Fruit fly (Drosophila melanogaster) whole organism, wandering third instar larva: ENCODE measurements around the gene CG42779.
A peak's percentile ranks its signal among the peaks of the same experiment; 100 is the strongest.

Experiments
- Abd-B ChIP-seq: fragments of >200 bp; optimal IDR thresholded peaks from 2 replicates; lab custom pipeline; 2017; ENCODE audit warnings: missing biosample characterization, missing genetic modification characterization
- CG32264 ChIP-seq: fragments of 200-800 bp; sonication (Bioruptor generic); optimal IDR thresholded peaks from 2 replicates; lab custom pipeline; 2016; ENCODE audit warnings: missing biosample characterization, missing genetic modification characterization
- CG9705 ChIP-seq: fragments of 200-800 bp; sonication (Bioruptor generic); optimal IDR thresholded peaks from 2 replicates; lab custom pipeline; 2018; ENCODE audit warnings: missing biosample characterization, mild to moderate bottlenecking, missing genetic modification characterization
- CrebA ChIP-seq: fragments of 200-800 bp; sonication (Bioruptor generic); optimal IDR thresholded peaks from 2 replicates; lab custom pipeline; 2016; ENCODE audit warnings: missing biosample characterization, mild to moderate bottlenecking, missing genetic modification characterization, borderline replicate concordance
- GATAd ChIP-seq: sonication (Bioruptor generic); optimal IDR thresholded peaks from 2 replicates; lab custom pipeline; 2016; ENCODE audit warnings: missing biosample characterization, missing genetic modification characterization
- HLH106 ChIP-seq: fragments of 200-800 bp; optimal IDR thresholded peaks from 3 replicates; lab custom pipeline; 2019; ENCODE audit warnings: missing biosample characterization, mild to moderate bottlenecking, missing genetic modification characterization, moderate library complexity
- Hnf4 ChIP-seq: fragments of 200-800 bp; sonication (Bioruptor generic); optimal IDR thresholded peaks from 2 replicates; lab custom pipeline; 2016; ENCODE audit warnings: missing biosample characterization, mild to moderate bottlenecking, missing genetic modification characterization
- Hr78 ChIP-seq: fragments of >200 bp; optimal IDR thresholded peaks from 2 replicates; lab custom pipeline; 2017; ENCODE audit warnings: missing biosample characterization, missing genetic modification characterization
- Hr83 ChIP-seq: fragments of 200-300 bp; sonication (Bioruptor generic); optimal IDR thresholded peaks from 2 replicates; lab custom pipeline; 2016; ENCODE audit warnings: missing biosample characterization, mild to moderate bottlenecking, missing genetic modification characterization, moderate library complexity; ENCODE audit not compliant: poor library complexity, severe bottlenecking
- Jra ChIP-seq: sonication (Bioruptor generic); optimal IDR thresholded peaks from 2 replicates; lab custom pipeline; 2016; ENCODE audit warnings: missing biosample characterization, missing genetic modification characterization
- Mio ChIP-seq: sonication (Bioruptor generic); optimal IDR thresholded peaks from 2 replicates; lab custom pipeline; 2016; ENCODE audit warnings: missing biosample characterization, missing genetic modification characterization
- Myc ChIP-seq: fragments of >200 bp; optimal IDR thresholded peaks from 2 replicates; lab custom pipeline; 2017
- N ChIP-seq: fragments of >200 bp; optimal IDR thresholded peaks from 2 replicates; lab custom pipeline; 2018; ENCODE audit warnings: missing biosample characterization, missing external identifiers, missing genetic modification characterization
- OdsH ChIP-seq: fragments of 200-800 bp; sonication (Bioruptor generic); optimal IDR thresholded peaks from 2 replicates; lab custom pipeline; 2016; ENCODE audit warnings: missing biosample characterization, mild to moderate bottlenecking, missing genetic modification characterization
- Rel ChIP-seq, 2 experiments: fragments of 200-800 bp; sonication (Bioruptor generic) in 1 of 2; optimal IDR thresholded peaks; 2 replicates in 1 of 2; 3 replicates in 1 of 2; lab custom pipeline; 2016 to 2019; ENCODE audit warnings: mild to moderate bottlenecking in 2 of 2, missing biosample characterization in 2 of 2, missing genetic modification characterization in 2 of 2, moderate library complexity in 1 of 2
- Vsx2 ChIP-seq: fragments of 200-300, 225-300 bp; sonication (Bioruptor generic); optimal IDR thresholded peaks from 2 replicates; lab custom pipeline; 2018; ENCODE audit warnings: missing biosample characterization, missing genetic modification characterization; ENCODE audit not compliant: partially characterized antibody
- br ChIP-seq: fragments of 200-800 bp; sonication (Bioruptor generic); optimal IDR thresholded peaks from 2 replicates; lab custom pipeline; 2016; ENCODE audit warnings: missing biosample characterization, missing genetic modification characterization
- brk ChIP-seq: fragments of 200-800 bp; sonication (Bioruptor generic); optimal IDR thresholded peaks from 2 replicates; lab custom pipeline; 2016; ENCODE audit warnings: missing biosample characterization, mild to moderate bottlenecking, missing genetic modification characterization
- dmrt93B ChIP-seq: fragments of 200-800 bp; sonication (Bioruptor generic); optimal IDR thresholded peaks from 2 replicates; lab custom pipeline; 2018; ENCODE audit warnings: missing biosample characterization, mild to moderate bottlenecking, missing genetic modification characterization
- dsf ChIP-seq: sonication (Bioruptor generic); optimal IDR thresholded peaks from 2 replicates; lab custom pipeline; 2016; ENCODE audit warnings: missing biosample characterization, missing genetic modification characterization, borderline replicate concordance
- foxo ChIP-seq, 2 experiments: fragments of 200-800 bp; sonication (Bioruptor generic); optimal IDR thresholded peaks; 2 replicates in 1 of 2; 3 replicates in 1 of 2; lab custom pipeline; 2016 to 2017; ENCODE audit warnings: missing biosample characterization in 2 of 2, missing genetic modification characterization in 2 of 2
- h ChIP-seq: fragments of 200-800 bp; sonication (Bioruptor generic); optimal IDR thresholded peaks from 3 replicates; lab custom pipeline; 2016; ENCODE audit warnings: missing biosample characterization, mild to moderate bottlenecking, missing genetic modification characterization
- lola ChIP-seq: fragments of >200 bp; optimal IDR thresholded peaks from 2 replicates; lab custom pipeline; 2017; ENCODE audit warnings: missing biosample characterization, missing genetic modification characterization
- pan ChIP-seq: fragments of >200 bp; optimal IDR thresholded peaks from 2 replicates; lab custom pipeline; 2017
- psq ChIP-seq: fragments of 200-800 bp; sonication (Bioruptor generic); optimal IDR thresholded peaks from 3 replicates; lab custom pipeline; 2017; ENCODE audit warnings: missing biosample characterization, mild to moderate bottlenecking, missing genetic modification characterization, moderate library complexity
- rgr ChIP-seq: fragments of 200-800 bp; sonication (Bioruptor generic); optimal IDR thresholded peaks from 3 replicates; lab custom pipeline; 2016; ENCODE audit warnings: missing biosample characterization, mild to moderate bottlenecking, missing genetic modification characterization
- sage ChIP-seq: fragments of 200-800 bp; sonication (Bioruptor generic); optimal IDR thresholded peaks from 2 replicates; lab custom pipeline; 2016; ENCODE audit warnings: missing biosample characterization, mild to moderate bottlenecking, missing genetic modification characterization
- sv ChIP-seq: fragments of 200-800 bp; sonication (Bioruptor generic); optimal IDR thresholded peaks from 3 replicates; lab custom pipeline; 2016; ENCODE audit warnings: missing biosample characterization, missing genetic modification characterization
- tai ChIP-seq: sonication (Bioruptor generic); optimal IDR thresholded peaks from 2 replicates; lab custom pipeline; 2016; ENCODE audit warnings: missing biosample characterization, missing genetic modification characterization
- usp ChIP-seq: fragments of >200 bp; optimal IDR thresholded peaks from 2 replicates; lab custom pipeline; 2017; ENCODE audit warnings: missing biosample characterization, missing genetic modification characterization

Gene CG42779

DNA sequence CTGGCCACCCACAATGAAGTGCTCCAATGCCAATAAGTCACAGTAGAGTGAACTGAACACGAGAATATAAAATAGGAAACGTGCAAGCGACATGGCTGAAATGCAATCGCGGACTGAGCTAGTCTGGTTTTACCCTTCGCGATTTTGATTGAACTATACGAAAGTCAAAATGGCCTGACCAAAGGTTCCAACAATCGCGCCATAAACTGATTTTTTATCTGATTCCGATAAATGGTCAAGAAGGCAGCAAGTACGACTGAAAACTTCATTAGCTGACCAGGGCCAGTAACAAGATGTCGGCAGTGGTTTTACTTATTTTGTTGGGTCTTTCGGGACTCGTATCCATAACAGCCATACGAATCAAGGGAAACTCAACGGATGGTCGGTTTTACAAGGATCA, 5.5 kb downstream of the CG42779 start, which contains the start of the genes CG17477 and CG31269:
Gene CG17477, minus strand, starts transcription at position 101 of the 400 bp plus-strand sequence.
Gene CG31269, plus strand, starts transcription at position 289 of the 400 bp plus-strand sequence.
- no peak for TF ChIP-seq rgr (GFP tag; lab: Kevin White, UChicago)
- no peak for TF ChIP-seq tai
- TF ChIP-seq h = no peak
- TF ChIP-seq CG9705 = no peak
- no peak for TF ChIP-seq usp (GFP tag; lab: Kevin White, UChicago)
- TF ChIP-seq CrebA (GFP tag; lab: Kevin White, UChicago) = no peak
- no peak for TF ChIP-seq Myc (lab: Kevin White, UChicago)
- TF ChIP-seq foxo (GFP tag; optimal IDR thresholded peaks at IDR 0.05; lab: Kevin White, UChicago) = no peak
- TF ChIP-seq Mio (GFP tag; lab: Kevin White, UChicago) = no peak
- no peak for TF ChIP-seq pan (lab: Kevin White, UChicago)
- no peak for TF ChIP-seq GATAd (GFP tag; lab: Kevin White, UChicago)
- TF ChIP-seq br (GFP tag; lab: Kevin White, UChicago) = no peak
- TF ChIP-seq HLH106 = no peak
- no peak for TF ChIP-seq dmrt93B (GFP tag; lab: Kevin White, UChicago)

DNA sequence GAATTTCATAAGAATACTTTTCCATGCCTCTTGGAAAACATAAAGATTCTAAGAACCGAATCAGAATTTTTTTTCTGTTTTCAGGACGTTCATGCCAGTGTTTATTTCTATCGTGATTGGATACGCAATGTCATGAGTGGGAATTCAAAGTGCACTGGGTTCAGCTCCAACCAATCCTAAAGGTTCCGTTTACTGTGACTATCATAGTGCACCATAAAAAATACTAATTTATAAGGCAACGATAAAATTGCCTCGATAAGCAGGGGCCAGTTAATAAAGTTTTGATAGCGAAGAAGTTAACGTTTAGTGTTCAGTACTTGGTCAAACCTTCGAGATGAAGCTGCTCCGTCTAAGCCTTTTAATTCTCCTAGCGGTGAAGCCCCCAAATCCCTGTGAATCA, 6.5 kb downstream of the CG42779 start, which contains the start of gene CG31265:
Gene CG31265, plus strand, starts transcription at position 301 of the 400 bp plus-strand sequence.
- TF ChIP-seq OdsH (GFP tag; lab: Kevin White, UChicago) (no peak), N (no peak), h (no peak), sage (no peak), sv (no peak), Abd-B (GFP tag; lab: Kevin White, UChicago) (no peak), CG9705 (no peak), dmrt93B (GFP tag; lab: Kevin White, UChicago) (no peak), tai (no peak), psq (GFP tag; lab: Kevin White, UChicago) (no peak), br (GFP tag; lab: Kevin White, UChicago) (no peak), GATAd (GFP tag; lab: Kevin White, UChicago) (no peak), Myc (lab: Kevin White, UChicago) (no peak), Hr78 (GFP tag; lab: Kevin White, UChicago) (no peak), Jra (GFP tag; lab: Kevin White, UChicago) (no peak)
- TF ChIP-seq, all 38 proteins: peak for 0

DNA sequence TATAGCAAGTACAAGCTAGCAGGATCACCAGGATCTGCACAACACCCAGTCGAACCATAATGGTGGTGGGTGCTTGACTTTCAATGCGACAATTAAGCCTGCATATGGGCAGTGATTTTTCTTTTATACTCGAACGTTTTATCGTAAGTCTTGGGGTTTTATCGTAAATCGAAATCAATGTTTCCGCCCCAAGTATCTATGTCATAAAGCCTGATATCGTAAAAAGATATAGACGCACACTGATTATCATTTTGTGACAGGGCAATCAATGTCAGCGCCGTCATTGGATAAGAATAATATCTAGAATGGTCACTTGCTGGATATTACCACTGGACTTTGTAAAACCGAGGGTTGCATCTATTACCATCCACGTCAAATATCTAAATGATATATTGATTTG, 8.9 kb downstream of the CG42779 start, which contains the start of gene CG17475:
Gene CG17475, minus strand, starts transcription at position 101 of the 400 bp plus-strand sequence.
- TF ChIP-seq CrebA (GFP tag; lab: Kevin White, UChicago) (no peak), tai (no peak), Vsx2 (GFP tag; lab: Kevin White, UChicago) (no peak), br (GFP tag; lab: Kevin White, UChicago) (no peak), Myc (lab: Kevin White, UChicago) (no peak), h (no peak), CG32264 (no peak), psq (GFP tag; lab: Kevin White, UChicago) (no peak), dmrt93B (GFP tag; lab: Kevin White, UChicago) (no peak), brk (GFP tag; lab: Kevin White, UChicago) (no peak), HLH106 (no peak), Rel (GFP tag; optimal IDR thresholded peaks at IDR 0.05; lab: Kevin White, UChicago) (no peak), Rel (tag; optimal IDR thresholded peaks at IDR 0.05; lab: Kevin White, UChicago) (no peak), usp (GFP tag; lab: Kevin White, UChicago) (no peak), GATAd (GFP tag; lab: Kevin White, UChicago) (no peak), OdsH (GFP tag; lab: Kevin White, UChicago) (no peak), pan (lab: Kevin White, UChicago) (no peak), foxo (GFP tag; optimal IDR thresholded peaks at IDR 0.05; lab: Kevin White, UChicago) (no peak), Hr83 (no peak), lola (GFP tag; lab: Kevin White, UChicago) (no peak)

DNA sequence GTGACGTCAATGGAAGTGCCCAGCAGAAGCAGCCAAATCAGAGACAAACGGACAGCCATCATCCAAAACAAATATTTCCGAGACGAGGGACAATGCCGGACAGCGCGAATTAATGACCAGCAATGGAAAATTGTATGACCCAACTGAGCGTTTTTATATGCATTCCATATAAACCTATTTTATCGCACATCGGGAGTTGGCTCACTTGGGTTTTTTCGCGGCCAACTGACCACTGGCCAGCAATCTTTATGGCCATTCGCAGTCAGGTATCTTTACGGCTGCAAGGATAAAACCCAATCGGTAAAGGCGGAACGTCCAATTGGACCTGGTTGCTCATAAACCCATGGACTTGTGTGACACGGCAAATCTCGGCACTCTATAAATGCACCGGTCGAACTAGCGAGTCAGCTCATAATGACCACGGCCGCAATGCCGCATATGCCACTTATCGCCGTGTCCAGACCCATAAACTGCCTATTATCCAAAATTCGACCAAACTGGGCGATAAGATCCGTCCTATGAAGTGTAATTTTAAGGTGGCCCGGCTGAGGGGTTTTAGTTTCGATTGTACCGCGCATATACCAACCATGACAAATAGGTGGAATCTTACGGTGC, 10.8 kb downstream of the CG42779 start, which contains the start of the genes CG4053 and CG31266:
Gene CG4053, minus strand, starts transcription at position 101 of the 615 bp plus-strand sequence.
Gene CG31266, plus strand, starts transcription at position 565 of the 615 bp plus-strand sequence.
- TF ChIP-seq sage = no peak
- peak; percentile 2 for TF ChIP-seq CrebA (GFP tag; lab: Kevin White, UChicago)

DNA sequence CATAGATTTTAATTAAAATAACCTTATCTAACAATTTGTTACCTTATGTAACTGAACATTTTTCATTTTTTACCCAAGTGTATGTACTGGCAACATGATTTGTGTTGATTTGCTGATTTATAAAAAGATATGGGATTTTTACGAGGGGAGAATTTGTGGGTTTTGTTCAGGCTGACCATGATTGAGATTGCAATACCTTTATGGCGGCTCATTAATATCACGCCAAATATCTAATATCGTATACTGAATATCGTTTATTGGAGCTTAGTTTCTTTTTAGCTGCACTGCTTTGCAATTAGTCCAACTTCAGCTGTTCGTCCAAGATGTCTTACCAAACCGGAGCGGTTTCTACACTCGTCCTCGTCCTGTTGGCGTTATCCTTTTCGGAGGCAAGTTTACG, 12.5 kb downstream of the CG42779 start, which contains the start of gene CG31267:
Gene CG31267, plus strand, starts transcription at position 301 of the 400 bp plus-strand sequence.
- TF ChIP-seq CrebA (GFP tag; lab: Kevin White, UChicago) (no peak), Hr83 (no peak), Rel (GFP tag; optimal IDR thresholded peaks at IDR 0.05; lab: Kevin White, UChicago) (no peak), Rel (tag; optimal IDR thresholded peaks at IDR 0.05; lab: Kevin White, UChicago) (no peak), pan (lab: Kevin White, UChicago) (no peak), usp (GFP tag; lab: Kevin White, UChicago) (no peak), Hr78 (GFP tag; lab: Kevin White, UChicago) (no peak), Hnf4 (GFP tag; lab: Kevin White, UChicago) (no peak), dsf (GFP tag; lab: Kevin White, UChicago) (no peak), sv (no peak), rgr (GFP tag; lab: Kevin White, UChicago) (no peak), Abd-B (GFP tag; lab: Kevin White, UChicago) (no peak), OdsH (GFP tag; lab: Kevin White, UChicago) (no peak), lola (GFP tag; lab: Kevin White, UChicago) (no peak)
